Worm (Caenorhabditis elegans) whole organism, mixed stage, embryonic: Measurements from ENCODE around the gene cest-13.

Experiments used
- blmp-1 ChIP-seq: fragments of 150-350 bp; optimal IDR thresholded peaks from 2 replicates; lab custom pipeline; 2014; ENCODE audit warnings: missing biosample characterization, missing genetic modification characterization
- ceh-43 ChIP-seq: fragments of 200-800 bp; sonication (Bioruptor generic); optimal IDR thresholded peaks from 2 replicates; lab custom pipeline; 2018; ENCODE audit warnings: mild to moderate bottlenecking, missing genetic modification characterization, moderate library complexity, missing compliant biosample characterization
- ham-2 ChIP-seq: fragments of 200-800 bp; sonication (Bioruptor generic); optimal IDR thresholded peaks from 2 replicates; lab custom pipeline; 2018; ENCODE audit warnings: mild to moderate bottlenecking, missing genetic modification characterization, missing compliant biosample characterization
- hlh-1 ChIP-seq: fragments of 150-350 bp; optimal IDR thresholded peaks from 2 replicates; lab custom pipeline; 2014; ENCODE audit warnings: missing biosample characterization, missing genetic modification reagents, missing genetic modification characterization
- lin-13 ChIP-seq: fragments of 150-350 bp; optimal IDR thresholded peaks from 2 replicates; lab custom pipeline; 2014; ENCODE audit warnings: missing biosample characterization, missing genetic modification characterization
- nhr-12 ChIP-seq: fragments of 150-350 bp; optimal IDR thresholded peaks from 2 replicates; lab custom pipeline; 2014; ENCODE audit warnings: missing biosample characterization, missing genetic modification characterization
- nhr-28 ChIP-seq: fragments of 150-350 bp; optimal IDR thresholded peaks from 2 replicates; lab custom pipeline; 2014; ENCODE audit warnings: missing biosample characterization, missing genetic modification characterization
- nhr-76 ChIP-seq: sonication (generic microtip); optimal IDR thresholded peaks from 2 replicates; lab custom pipeline; 2017; ENCODE audit warnings: missing biosample characterization, missing genetic modification characterization
- snpc-4 ChIP-seq: fragments of 150-350 bp; optimal IDR thresholded peaks from 2 replicates; lab custom pipeline; 2014; ENCODE audit warnings: missing biosample characterization, missing genetic modification characterization
- zip-8 ChIP-seq: fragments of 150-350 bp; optimal IDR thresholded peaks from 2 replicates; lab custom pipeline; 2014; ENCODE audit warnings: missing biosample characterization, missing genetic modification characterization

DNA sequence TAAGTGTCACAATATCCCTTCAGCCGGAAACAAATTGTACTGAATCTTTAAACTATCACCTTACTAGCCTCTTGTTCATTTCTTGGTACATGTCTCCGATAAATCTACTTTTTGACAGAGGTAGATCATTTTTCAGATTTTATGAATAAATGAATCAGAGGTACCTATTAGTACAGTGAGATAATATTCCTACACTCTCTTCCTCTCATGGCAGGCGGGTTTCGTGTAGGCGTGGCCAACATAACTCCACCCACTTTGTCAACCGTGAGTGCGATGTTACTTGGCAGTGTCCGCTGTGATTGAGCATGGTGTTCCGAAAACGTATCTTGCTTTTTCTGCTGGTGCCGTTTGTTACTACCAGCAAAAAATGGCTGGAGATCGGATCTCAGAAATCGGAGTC is 25.2 kb downstream of the cest-13 start, which contains the start of gene F55F3.4:
- TF ChIP-seq ham-2 (GFP tag; lab: Kevin White, UChicago): no peak
- no peak for TF ChIP-seq nhr-76 (tag; lab: Kevin White, UChicago)
- no peak for TF ChIP-seq nhr-28 (tag; lab: Kevin White, UChicago)
- no peak for TF ChIP-seq zip-8 (tag; lab: Kevin White, UChicago)
- no peak for TF ChIP-seq snpc-4
- no peak for TF ChIP-seq lin-13 (tag; lab: Kevin White, UChicago)
- TF ChIP-seq hlh-1 (tag; lab: Kevin White, UChicago): no peak
- no peak for TF ChIP-seq nhr-12
- no peak for TF ChIP-seq blmp-1
- no peak for TF ChIP-seq ceh-43
